Worm (Caenorhabditis elegans) whole organism, young adult: Measurements from ENCODE around the gene kbp-3.

ENCODE experiments used
- B0019.2 ChIP-seq: fragments of 200-800 bp; sonication (Bioruptor generic); conservative IDR thresholded peaks from 2 replicates; pipeline ENCODE4 v1.3.6; 2022; ENCODE audit warnings: missing genetic modification reagents, missing genetic modification characterization, missing compliant biosample characterization
- B0336.3 ChIP-seq: fragments of 200-800 bp; sonication (Bioruptor generic); IDR thresholded peaks from 2 replicates; pipeline ENCODE4 v1.3.6; 2022; ENCODE audit warnings: missing genetic modification characterization, missing compliant biosample characterization
- F23B12.7 ChIP-seq: sonication (generic microtip); optimal IDR thresholded peaks from 2 replicates; lab custom pipeline; 2017; ENCODE audit warnings: missing genetic modification characterization, mild to moderate bottlenecking, missing compliant biosample characterization, antibody characterized with exemption, moderate library complexity; ENCODE audit not compliant: insufficient read depth
- F33H1.4 ChIP-seq: fragments of 200-800 bp; sonication (Bioruptor generic); IDR thresholded peaks from 2 replicates; pipeline ENCODE4 v1.3.6; 2022; ENCODE audit warnings: missing genetic modification reagents, missing genetic modification characterization, missing compliant biosample characterization
- K12H6.12 ChIP-seq: fragments of 200-800 bp; sonication (Bioruptor generic); optimal IDR thresholded peaks from 2 replicates; lab custom pipeline; 2018; ENCODE audit warnings: mild to moderate bottlenecking, missing genetic modification characterization, missing compliant biosample characterization
- Y53F4B.3 ChIP-seq: fragments of 200-800 bp; sonication (Bioruptor generic); IDR thresholded peaks from 2 replicates; pipeline ENCODE4 v1.3.6; 2022; ENCODE audit warnings: missing genetic modification reagents, missing genetic modification characterization, missing compliant biosample characterization
- Y53G8AR.9 ChIP-seq: fragments of 200-800 bp; sonication (Bioruptor generic); conservative IDR thresholded peaks from 2 replicates; pipeline ENCODE4 v1.3.6; 2022; ENCODE audit warnings: missing genetic modification reagents, missing genetic modification characterization, missing compliant biosample characterization
- Y67H2A.10 ChIP-seq: fragments of 200-800 bp; sonication (Bioruptor generic); conservative IDR thresholded peaks from 2 replicates; pipeline ENCODE4 v1.3.6; 2022; ENCODE audit warnings: missing genetic modification reagents, missing genetic modification characterization, missing compliant biosample characterization
- ama-1 ChIP-seq, 3 experiments: fragments of 150-350 bp in 1 of 3; sonication (generic microtip) in 2 of 3; optimal IDR thresholded peaks; 2 replicates each; lab custom pipeline; 2014 to 2018; ENCODE audit warnings: missing biosample characterization in 2 of 3, missing genetic modification characterization in 2 of 3, missing genetic modification reagents in 2 of 3
- aptf-3 ChIP-seq: fragments of 200-800 bp; sonication (Bioruptor generic); IDR thresholded peaks from 2 replicates; pipeline ENCODE4 v1.3.6; 2022; ENCODE audit warnings: missing genetic modification characterization, missing compliant biosample characterization
- attf-3 ChIP-seq: fragments of 200-800 bp; sonication (Bioruptor generic); conservative IDR thresholded peaks from 2 replicates; pipeline ENCODE4 v1.3.6; 2022; ENCODE audit warnings: missing genetic modification reagents, missing genetic modification characterization, missing compliant biosample characterization
- attf-5 ChIP-seq: fragments of 200-800 bp; sonication (Bioruptor generic); optimal IDR thresholded peaks from 2 replicates; lab custom pipeline; 2018; ENCODE audit warnings: mild to moderate bottlenecking, missing genetic modification characterization, missing compliant biosample characterization
- bed-2 ChIP-seq: fragments of 200-800 bp; sonication (Bioruptor generic); IDR thresholded peaks from 2 replicates; pipeline ENCODE4 v1.3.6; 2022; ENCODE audit warnings: missing genetic modification reagents, missing genetic modification characterization, missing compliant biosample characterization
- ccch-3 ChIP-seq: fragments of 200-800 bp; sonication (Bioruptor generic); optimal IDR thresholded peaks from 2 replicates; lab custom pipeline; 2018; ENCODE audit warnings: mild to moderate bottlenecking, missing genetic modification characterization, missing compliant biosample characterization
- cebp-1 ChIP-seq, 2 experiments: fragments of 200-800 bp in 1 of 2; sonication (Bioruptor generic) in 1 of 2; sonication (generic microtip) in 1 of 2; IDR thresholded peaks in 1 of 2; optimal IDR thresholded peaks in 1 of 2; 2 replicates each; pipeline versions ENCODE4 v1.3.6 to Lab custom; 2017 to 2022; ENCODE audit warnings: missing compliant biosample characterization in 2 of 2, missing genetic modification characterization in 2 of 2, mild to moderate bottlenecking in 1 of 2, missing genetic modification reagents in 1 of 2, moderate library complexity in 1 of 2
- ceh-58 ChIP-seq: fragments of 200-800 bp; sonication (Bioruptor generic); IDR thresholded peaks from 2 replicates; pipeline ENCODE4 v1.3.6; 2022; ENCODE audit warnings: missing genetic modification characterization, missing compliant biosample characterization
- chd-7 ChIP-seq: sonication (generic microtip); optimal IDR thresholded peaks from 2 replicates; lab custom pipeline; 2016; ENCODE audit warnings: mild to moderate bottlenecking, missing genetic modification characterization, moderate library complexity, missing compliant biosample characterization
- dox-1 ChIP-seq: fragments of 200-800 bp; sonication (Bioruptor generic); IDR thresholded peaks from 2 replicates; pipeline ENCODE4 v1.3.6; 2022; ENCODE audit warnings: missing genetic modification reagents, missing genetic modification characterization, missing compliant biosample characterization
- dpl-1 ChIP-seq: fragments of 150-350 bp; optimal IDR thresholded peaks from 2 replicates; lab custom pipeline; 2014; ENCODE audit warnings: missing biosample characterization, missing genetic modification reagents, missing genetic modification characterization
- efl-1 ChIP-seq: fragments of 150-350 bp; optimal IDR thresholded peaks from 2 replicates; lab custom pipeline; 2014; ENCODE audit warnings: missing biosample characterization, missing genetic modification reagents, missing genetic modification characterization
- egl-44 ChIP-seq: fragments of 200-800 bp; sonication (Bioruptor generic); IDR thresholded peaks from 2 replicates; pipeline ENCODE4 v1.3.6; 2022; ENCODE audit warnings: missing genetic modification reagents, missing genetic modification characterization, missing compliant biosample characterization
- ekl-4 ChIP-seq: fragments of 200-800 bp; sonication (Bioruptor generic); IDR thresholded peaks from 2 replicates; pipeline ENCODE4 v1.3.6; 2022; ENCODE audit warnings: missing genetic modification reagents, missing genetic modification characterization, missing compliant biosample characterization
- ets-4 ChIP-seq: fragments of 200-800 bp; sonication (Bioruptor generic); optimal IDR thresholded peaks from 2 replicates; lab custom pipeline; 2018; ENCODE audit warnings: mild to moderate bottlenecking, missing genetic modification characterization, missing compliant biosample characterization
- hlh-26 ChIP-seq: fragments of 200-800 bp; sonication (Bioruptor generic); conservative IDR thresholded peaks from 2 replicates; pipeline ENCODE4 v1.3.6; 2022; ENCODE audit warnings: missing genetic modification reagents, missing genetic modification characterization, missing compliant biosample characterization
- let-607 ChIP-seq, 2 experiments: fragments of 200-800 bp in 1 of 2; sonication (Bioruptor generic) in 1 of 2; sonication (generic microtip) in 1 of 2; optimal IDR thresholded peaks; 2 replicates each; lab custom pipeline; 2016 to 2018; ENCODE audit warnings: mild to moderate bottlenecking in 2 of 2, missing compliant biosample characterization in 2 of 2, missing genetic modification characterization in 2 of 2, moderate library complexity in 2 of 2, missing genotype in 1 of 2
- lir-1 ChIP-seq: fragments of 200-800 bp; sonication (Bioruptor generic); conservative IDR thresholded peaks from 2 replicates; pipeline ENCODE4 v1.3.6; 2022; ENCODE audit warnings: missing genetic modification reagents, missing genetic modification characterization, missing compliant biosample characterization
- madf-10 ChIP-seq: sonication (generic microtip); optimal IDR thresholded peaks from 2 replicates; lab custom pipeline; 2016; ENCODE audit warnings: mild to moderate bottlenecking, missing genetic modification characterization, missing compliant biosample characterization
- madf-3 ChIP-seq: fragments of 200-800 bp; sonication (Bioruptor generic); IDR thresholded peaks from 2 replicates; pipeline ENCODE4 v1.3.6; 2022; ENCODE audit warnings: missing genetic modification reagents, missing genetic modification characterization, missing compliant biosample characterization
- mcd-1 ChIP-seq: fragments of 200-800 bp; sonication (Bioruptor generic); IDR thresholded peaks from 2 replicates; pipeline ENCODE4 v1.3.6; 2022; ENCODE audit warnings: missing genetic modification reagents, missing genetic modification characterization, missing compliant biosample characterization
- mel-28 ChIP-seq: sonication (generic microtip); optimal IDR thresholded peaks from 2 replicates; lab custom pipeline; 2016; ENCODE audit warnings: borderline replicate concordance, mild to moderate bottlenecking, missing genetic modification characterization, missing compliant biosample characterization
- nhr-27 ChIP-seq: fragments of 200-800 bp; sonication (Bioruptor generic); optimal IDR thresholded peaks from 2 replicates; lab custom pipeline; 2018; ENCODE audit warnings: mild to moderate bottlenecking, missing genetic modification characterization, moderate library complexity, missing compliant biosample characterization
- nhr-80 ChIP-seq: sonication (generic microtip); optimal IDR thresholded peaks from 2 replicates; lab custom pipeline; 2016; ENCODE audit warnings: missing genetic modification characterization, missing compliant biosample characterization
- rec-8 ChIP-seq, 2 experiments: sonication (generic microtip); optimal IDR thresholded peaks; 2 replicates each; lab custom pipeline; 2016; ENCODE audit warnings: mild to moderate bottlenecking in 2 of 2, missing genetic modification characterization in 2 of 2, missing genetic modification reagents in 2 of 2, missing genotype in 2 of 2, missing biosample characterization in 1 of 2, missing compliant biosample characterization in 1 of 2, moderate library complexity in 1 of 2
- snpc-1.3 ChIP-seq: sonication (generic microtip); optimal IDR thresholded peaks from 2 replicates; lab custom pipeline; 2017; ENCODE audit warnings: missing genetic modification characterization, mild to moderate bottlenecking, missing compliant biosample characterization, antibody characterized with exemption, moderate library complexity, missing genotype, missing genetic modification reagents; ENCODE audit not compliant: insufficient read depth
- snpc-3.4 ChIP-seq: sonication (generic microtip); optimal IDR thresholded peaks from 2 replicates; lab custom pipeline; 2017; ENCODE audit warnings: missing genetic modification characterization, mild to moderate bottlenecking, missing compliant biosample characterization, antibody characterized with exemption, moderate library complexity, missing genotype, missing genetic modification reagents
- snpc-4 ChIP-seq, 5 experiments: fragments of 150-350 bp in 1 of 5; sonication (generic microtip) in 4 of 5; optimal IDR thresholded peaks; 2 replicates each; lab custom pipeline; 2014 to 2018; ENCODE audit warnings: missing genetic modification characterization in 5 of 5, missing biosample characterization in 3 of 5, antibody characterized with exemption in 2 of 5, mild to moderate bottlenecking in 2 of 5, missing compliant biosample characterization in 2 of 5, missing genotype in 2 of 5, moderate library complexity in 2 of 5, missing genetic modification reagents in 1 of 5
- tbp1 ChIP-seq: fragments of 200-800 bp; sonication (Bioruptor generic); optimal IDR thresholded peaks from 2 replicates; lab custom pipeline; 2018; ENCODE audit warnings: mild to moderate bottlenecking, missing genetic modification characterization, missing compliant biosample characterization
- tlf-1 ChIP-seq: fragments of 200-800 bp; sonication (Bioruptor generic); optimal IDR thresholded peaks from 2 replicates; lab custom pipeline; 2018; ENCODE audit warnings: mild to moderate bottlenecking, missing genetic modification characterization, missing compliant biosample characterization
- unc-130 ChIP-seq: sonication (generic microtip); optimal IDR thresholded peaks from 2 replicates; lab custom pipeline; 2016; ENCODE audit warnings: missing genetic modification reagents, missing genetic modification characterization, missing compliant biosample characterization
- zfh-2 ChIP-seq: fragments of 200-800 bp; sonication (Bioruptor generic); conservative IDR thresholded peaks from 2 replicates; pipeline ENCODE4 v1.3.6; 2022; ENCODE audit warnings: missing genetic modification reagents, missing genetic modification characterization, missing compliant biosample characterization
- ztf-18 ChIP-seq: sonication (generic microtip); optimal IDR thresholded peaks from 2 replicates; lab custom pipeline; 2016; ENCODE audit warnings: missing genotype, mild to moderate bottlenecking, missing genetic modification characterization, missing compliant biosample characterization
- ztf-26 ChIP-seq: sonication (generic microtip); optimal IDR thresholded peaks from 2 replicates; lab custom pipeline; 2017; ENCODE audit warnings: missing genetic modification characterization, missing compliant biosample characterization
- ztf-6 ChIP-seq: fragments of 200-800 bp; sonication (Bioruptor generic); IDR thresholded peaks from 2 replicates; pipeline ENCODE4 v1.3.6; 2022; ENCODE audit warnings: missing genetic modification reagents, missing genetic modification characterization, missing compliant biosample characterization

Gene kbp-3

DNA sequence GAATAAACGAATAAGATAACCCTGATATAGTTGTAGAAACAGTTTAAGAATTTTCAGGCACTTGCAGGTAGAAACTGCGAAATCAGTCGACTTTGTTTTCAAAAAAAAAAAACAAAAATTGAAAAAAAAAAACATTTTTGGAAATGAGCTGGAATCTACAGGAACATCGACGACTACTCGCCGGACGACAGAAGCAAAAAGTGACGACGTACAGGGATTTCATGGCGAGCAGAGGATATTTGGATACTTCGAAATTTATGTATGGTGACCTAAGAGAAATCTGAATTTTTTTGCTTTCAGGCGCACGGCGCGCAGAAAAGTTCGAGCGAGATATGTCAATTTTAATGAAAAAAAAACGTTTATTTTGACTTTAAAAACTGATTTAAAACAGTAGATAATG is 11.2 kb upstream of the kbp-3 start:
- 0 out of 2 replicates have a peak, but pooled peaks have one; percentile 15 for TF ChIP-seq Y53G8AR.9 (GFP tag; lab: Robert Waterston, UW)
- TF ChIP-seq attf-5 (GFP tag; lab: Kevin White, UChicago): no peak
- TF ChIP-seq mcd-1 (GFP tag; lab: Robert Waterston, UW): no peak
- TF ChIP-seq ztf-18 (tag; lab: Kevin White, UChicago): no peak
- no peak for TF ChIP-seq bed-2 (GFP tag; lab: Robert Waterston, UW)
- peak; percentile 26 for TF ChIP-seq ama-1 (optimal IDR thresholded peaks at IDR 0.05; lab: Kevin White, UChicago)
- no peak for TF ChIP-seq ama-1 (GFP tag; optimal IDR thresholded peaks at IDR 0.05; lab: Kevin White, UChicago)

DNA sequence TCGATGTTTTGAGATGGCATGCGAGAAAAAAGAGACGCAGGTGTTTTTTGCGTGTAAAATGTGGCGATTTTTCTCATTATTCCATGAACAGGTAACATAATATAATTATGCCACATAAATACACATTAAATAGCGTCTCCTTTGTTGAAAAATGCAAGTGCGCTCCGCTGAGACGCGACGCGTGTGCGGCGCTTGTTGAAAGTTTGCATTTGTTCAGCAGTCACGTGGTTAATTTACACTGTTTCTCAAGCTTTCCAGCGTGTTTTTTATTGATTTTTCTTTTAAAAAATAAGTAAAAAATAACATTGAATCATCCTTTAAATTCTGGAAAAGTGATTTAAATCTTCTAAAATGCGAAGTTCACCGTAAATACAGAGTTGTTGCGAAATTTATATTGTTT is 9.7 kb upstream of the kbp-3 start:
- TF ChIP-seq dpl-1 (peak; percentile 41), Y67H2A.10 (no peak; the same call in 1 of the 2 replicates), unc-130 (GFP tag; lab: Kevin White, UChicago) (no peak), hlh-26 (no peak), tbp1 (GFP tag; lab: Kevin White, UChicago) (peak; percentile 3), efl-1 (GFP tag; lab: Kevin White, UChicago) (peak; percentile 16), K12H6.12 (tag; lab: Kevin White, UChicago) (peak; percentile 58), ekl-4 (peak; percentile 83), lir-1 (GFP tag; lab: Robert Waterston, UW) (no peak), egl-44 (no peak), nhr-80 (peak; percentile 49), snpc-3.4 (tag; lab: Kevin White, UChicago) (peak; percentile 15), aptf-3 (GFP tag; lab: Robert Waterston, UW) (no peak), nhr-27 (tag; lab: Kevin White, UChicago) (no peak), F33H1.4 (peak; percentile 34; the same call in 1 of the 2 replicates), ztf-18 (tag; lab: Kevin White, UChicago) (peak; percentile 28), attf-3 (no peak), chd-7 (tag; lab: Kevin White, UChicago) (no peak), mcd-1 (GFP tag; lab: Robert Waterston, UW) (peak; percentile 95), dox-1 (GFP tag; lab: Robert Waterston, UW) (peak; percentile 36; the same call in 1 of the 2 replicates), ztf-26 (tag; lab: Kevin White, UChicago) (peak; percentile 73), madf-10 (peak; percentile 56), attf-5 (GFP tag; lab: Kevin White, UChicago) (peak; percentile 94), snpc-4 (GFP tag; optimal IDR thresholded peaks at IDR 0.05; lab: Kevin White, UChicago) (no peak), snpc-4 (tag; optimal IDR thresholded peaks at IDR 0.05; lab: Kevin White, UChicago) (peak; percentile 45 to 65 (median 51)), snpc-1.3 (tag; lab: Kevin White, UChicago) (no peak), ztf-6 (GFP tag; lab: Robert Waterston, UW) (no peak), rec-8 (tag; optimal IDR thresholded peaks at IDR 0.05; lab: Kevin White, UChicago) (no peak), ets-4 (no peak), zfh-2 (no peak), F23B12.7 (tag; lab: Kevin White, UChicago) (peak; percentile 56), B0019.2 (no peak), madf-3 (GFP tag; lab: Robert Waterston, UW) (peak; percentile 98), bed-2 (GFP tag; lab: Robert Waterston, UW) (no peak), ccch-3 (GFP tag; lab: Kevin White, UChicago) (no peak), tlf-1 (GFP tag; lab: Kevin White, UChicago) (peak; percentile 34), Y53F4B.3 (no peak), B0336.3 (GFP tag; lab: Robert Waterston, UW) (0 out of 2 replicates have a peak, but pooled peaks have one; percentile 26), ceh-58 (GFP tag; lab: Robert Waterston, UW) (no peak), let-607 (tag; optimal IDR thresholded peaks at IDR 0.05; lab: Kevin White, UChicago) (peak; percentile 80 to 87), cebp-1 (GFP tag; IDR thresholded peaks at IDR 0.05; lab: Robert Waterston, UW) (peak; percentile 29; the same call in 1 of the 2 replicates), cebp-1 (tag; optimal IDR thresholded peaks at IDR 0.05; lab: Kevin White, UChicago) (peak; percentile 84), mel-28 (no peak)
